Worm (Caenorhabditis elegans): ENCODE results near the gene F09E5.7.

DNA sequence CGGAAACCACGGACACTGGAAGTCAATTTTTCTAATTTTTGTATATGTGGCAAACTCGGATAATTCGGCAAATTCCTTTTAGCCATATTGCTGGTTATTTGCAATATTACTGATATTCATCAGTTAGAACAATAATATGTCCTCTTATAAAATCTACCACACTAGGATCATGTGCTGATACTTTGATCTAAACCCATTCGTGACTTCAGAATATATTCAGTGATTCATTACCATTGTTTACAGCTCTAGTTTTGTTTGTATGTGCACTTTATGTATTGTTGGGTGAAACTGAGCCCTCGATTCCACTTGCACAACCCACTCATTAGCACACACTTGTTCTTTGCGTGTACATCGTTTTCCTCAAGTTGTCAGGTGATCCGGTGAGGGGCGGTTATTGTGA is 45.7 kb upstream of the F09E5.7 start:
- no peak for TF ChIP-seq hlh-8 (tag; optimal IDR thresholded peaks at IDR 0.05)
- TF ChIP-seq elt-2 (tag; optimal IDR thresholded peaks at IDR 0.05): no peak
